Worm (Caenorhabditis elegans) whole organism, young adult: Measurements from ENCODE around the gene C16A11.5.
A peak's percentile ranks its signal among the peaks of the same experiment; 100 is the strongest.

Experiments
- B0019.2 ChIP-seq: fragments of 200-800 bp; sonication (Bioruptor generic); conservative IDR thresholded peaks from 2 replicates; pipeline ENCODE4 v1.3.6; 2022; ENCODE audit warnings: missing genetic modification reagents, missing genetic modification characterization, missing compliant biosample characterization
- B0035.1 ChIP-seq: sonication (generic microtip); optimal IDR thresholded peaks from 2 replicates; lab custom pipeline; 2016; ENCODE audit warnings: missing genetic modification characterization, mild to moderate bottlenecking, missing compliant biosample characterization, missing genotype, missing genetic modification reagents
- B0336.3 ChIP-seq: fragments of 200-800 bp; sonication (Bioruptor generic); IDR thresholded peaks from 2 replicates; pipeline ENCODE4 v1.3.6; 2022; ENCODE audit warnings: missing genetic modification characterization, missing compliant biosample characterization
- D2030.7 ChIP-seq: fragments of 200-800 bp; sonication (Bioruptor generic); IDR thresholded peaks from 2 replicates; pipeline ENCODE4 v1.3.6; 2022; ENCODE audit warnings: missing genetic modification reagents, missing genetic modification characterization, missing compliant biosample characterization
- F37B4.10 ChIP-seq: fragments of 200-800 bp; sonication (Bioruptor generic); IDR thresholded peaks from 2 replicates; pipeline ENCODE4 v1.3.6; 2022; ENCODE audit warnings: missing genetic modification characterization, missing compliant biosample characterization
- F52B5.7 ChIP-seq: sonication (generic microtip); optimal IDR thresholded peaks from 2 replicates; lab custom pipeline; 2016; ENCODE audit warnings: mild to moderate bottlenecking, missing genetic modification characterization, missing compliant biosample characterization
- F57C9.4 ChIP-seq: sonication (generic microtip); optimal IDR thresholded peaks from 2 replicates; lab custom pipeline; 2017; ENCODE audit warnings: mild to moderate bottlenecking, missing genetic modification characterization, missing compliant biosample characterization
- T07F8.4 ChIP-seq: sonication (generic microtip); optimal IDR thresholded peaks from 2 replicates; lab custom pipeline; 2016; ENCODE audit warnings: mild to moderate bottlenecking, missing genetic modification characterization, moderate library complexity, missing compliant biosample characterization
- T26A5.8 ChIP-seq: sonication (generic microtip); optimal IDR thresholded peaks from 2 replicates; lab custom pipeline; 2016; ENCODE audit warnings: missing genetic modification characterization, missing compliant biosample characterization
- Y53F4B.3 ChIP-seq: fragments of 200-800 bp; sonication (Bioruptor generic); IDR thresholded peaks from 2 replicates; pipeline ENCODE4 v1.3.6; 2022; ENCODE audit warnings: missing genetic modification reagents, missing genetic modification characterization, missing compliant biosample characterization
- Y53G8AR.9 ChIP-seq: fragments of 200-800 bp; sonication (Bioruptor generic); conservative IDR thresholded peaks from 2 replicates; pipeline ENCODE4 v1.3.6; 2022; ENCODE audit warnings: missing genetic modification reagents, missing genetic modification characterization, missing compliant biosample characterization
- atf-7 ChIP-seq: sonication (generic microtip); optimal IDR thresholded peaks from 2 replicates; lab custom pipeline; 2017; ENCODE audit warnings: mild to moderate bottlenecking, missing genetic modification characterization, missing compliant biosample characterization
- attf-6 ChIP-seq: fragments of 200-800 bp; sonication (Bioruptor generic); IDR thresholded peaks from 2 replicates; pipeline ENCODE4 v1.3.6; 2022; ENCODE audit warnings: missing genetic modification reagents, missing genetic modification characterization, missing compliant biosample characterization
- cebp-1 ChIP-seq, 2 experiments: fragments of 200-800 bp in 1 of 2; sonication (Bioruptor generic) in 1 of 2; sonication (generic microtip) in 1 of 2; IDR thresholded peaks in 1 of 2; optimal IDR thresholded peaks in 1 of 2; 2 replicates each; pipeline versions ENCODE4 v1.3.6 to Lab custom; 2017 to 2022; ENCODE audit warnings: missing compliant biosample characterization in 2 of 2, missing genetic modification characterization in 2 of 2, mild to moderate bottlenecking in 1 of 2, missing genetic modification reagents in 1 of 2, moderate library complexity in 1 of 2
- ceh-100 ChIP-seq: fragments of 200-800 bp; sonication (Bioruptor generic); IDR thresholded peaks from 2 replicates; pipeline ENCODE4 v1.3.6; 2022; ENCODE audit warnings: missing genetic modification reagents, missing genetic modification characterization, missing compliant biosample characterization
- ceh-27 ChIP-seq: fragments of 200-800 bp; sonication (Bioruptor generic); optimal IDR thresholded peaks from 2 replicates; lab custom pipeline; 2018; ENCODE audit warnings: mild to moderate bottlenecking, missing genetic modification characterization, moderate library complexity, missing compliant biosample characterization
- ceh-58 ChIP-seq: fragments of 200-800 bp; sonication (Bioruptor generic); IDR thresholded peaks from 2 replicates; pipeline ENCODE4 v1.3.6; 2022; ENCODE audit warnings: missing genetic modification characterization, missing compliant biosample characterization
- die-1 ChIP-seq: sonication (generic microtip); optimal IDR thresholded peaks from 2 replicates; lab custom pipeline; 2016; ENCODE audit warnings: missing genotype, mild to moderate bottlenecking, missing genetic modification characterization, missing compliant biosample characterization
- egrh-3 ChIP-seq: fragments of 200-800 bp; sonication (Bioruptor generic); IDR thresholded peaks from 2 replicates; pipeline ENCODE4 v1.3.6; 2022; ENCODE audit warnings: missing genetic modification reagents, missing genetic modification characterization, missing compliant biosample characterization
- fkh-3 ChIP-seq: sonication (generic microtip); optimal IDR thresholded peaks from 2 replicates; lab custom pipeline; 2016; ENCODE audit warnings: mild to moderate bottlenecking, missing genetic modification characterization, missing compliant biosample characterization
- gei-17 ChIP-seq: fragments of 200-800 bp; sonication (Bioruptor generic); optimal IDR thresholded peaks from 2 replicates; lab custom pipeline; 2018; ENCODE audit warnings: mild to moderate bottlenecking, missing genetic modification characterization, missing compliant biosample characterization
- hmg-1.2 ChIP-seq: fragments of 200-800 bp; sonication (Bioruptor generic); IDR thresholded peaks from 2 replicates; pipeline ENCODE4 v1.3.6; 2022; ENCODE audit warnings: missing genetic modification reagents, missing genetic modification characterization, missing compliant biosample characterization
- let-607 ChIP-seq, 2 experiments: fragments of 200-800 bp in 1 of 2; sonication (Bioruptor generic) in 1 of 2; sonication (generic microtip) in 1 of 2; optimal IDR thresholded peaks; 2 replicates each; lab custom pipeline; 2016 to 2018; ENCODE audit warnings: mild to moderate bottlenecking in 2 of 2, missing compliant biosample characterization in 2 of 2, missing genetic modification characterization in 2 of 2, moderate library complexity in 2 of 2, missing genotype in 1 of 2
- lir-1 ChIP-seq: fragments of 200-800 bp; sonication (Bioruptor generic); conservative IDR thresholded peaks from 2 replicates; pipeline ENCODE4 v1.3.6; 2022; ENCODE audit warnings: missing genetic modification reagents, missing genetic modification characterization, missing compliant biosample characterization
- lsl-1 ChIP-seq: fragments of 200-800 bp; sonication (Bioruptor generic); optimal IDR thresholded peaks from 2 replicates; lab custom pipeline; 2018; ENCODE audit warnings: mild to moderate bottlenecking, missing genetic modification characterization, moderate library complexity, missing compliant biosample characterization
- lsy-27 ChIP-seq: sonication (generic microtip); optimal IDR thresholded peaks from 2 replicates; lab custom pipeline; 2017; ENCODE audit warnings: missing genetic modification characterization, mild to moderate bottlenecking, missing compliant biosample characterization, antibody characterized with exemption, missing genotype, borderline replicate concordance; ENCODE audit not compliant: insufficient read depth
- mcd-1 ChIP-seq: fragments of 200-800 bp; sonication (Bioruptor generic); IDR thresholded peaks from 2 replicates; pipeline ENCODE4 v1.3.6; 2022; ENCODE audit warnings: missing genetic modification reagents, missing genetic modification characterization, missing compliant biosample characterization
- nfya-1 ChIP-seq: sonication (generic microtip); optimal IDR thresholded peaks from 2 replicates; lab custom pipeline; 2017; ENCODE audit warnings: antibody characterized with exemption, missing compliant biosample characterization, missing genetic modification characterization, borderline replicate concordance; ENCODE audit not compliant: insufficient read depth
- nfya-2 ChIP-seq: fragments of 200-800 bp; sonication (Bioruptor generic); IDR thresholded peaks from 2 replicates; pipeline ENCODE4 v1.3.6; 2022; ENCODE audit warnings: missing genetic modification reagents, missing genetic modification characterization, missing compliant biosample characterization
- nhr-179 ChIP-seq: sonication (generic microtip); optimal IDR thresholded peaks from 2 replicates; lab custom pipeline; 2016; ENCODE audit warnings: mild to moderate bottlenecking, missing genetic modification characterization, missing compliant biosample characterization
- nhr-80 ChIP-seq: sonication (generic microtip); optimal IDR thresholded peaks from 2 replicates; lab custom pipeline; 2016; ENCODE audit warnings: missing genetic modification characterization, missing compliant biosample characterization
- pha-4 ChIP-seq: fragments of 150-350 bp; sonication (generic microtip); optimal IDR thresholded peaks from 2 replicates; lab custom pipeline; 2014; ENCODE audit warnings: missing biosample characterization, missing genetic modification reagents, missing genetic modification characterization
- rcor-1 ChIP-seq: fragments of 200-800 bp; sonication (Bioruptor generic); IDR thresholded peaks from 2 replicates; pipeline ENCODE4 v1.3.6; 2022; ENCODE audit warnings: missing genetic modification reagents, missing genetic modification characterization, missing compliant biosample characterization
- rec-8 ChIP-seq, 2 experiments: sonication (generic microtip); optimal IDR thresholded peaks; 2 replicates each; lab custom pipeline; 2016; ENCODE audit warnings: mild to moderate bottlenecking in 2 of 2, missing genetic modification characterization in 2 of 2, missing genetic modification reagents in 2 of 2, missing genotype in 2 of 2, missing biosample characterization in 1 of 2, missing compliant biosample characterization in 1 of 2, moderate library complexity in 1 of 2
- sdz-38 ChIP-seq: sonication (generic microtip); optimal IDR thresholded peaks from 2 replicates; lab custom pipeline; 2016; ENCODE audit warnings: missing genotype, missing genetic modification characterization, missing compliant biosample characterization
- sptf-2 ChIP-seq: fragments of 200-800 bp; sonication (Bioruptor generic); optimal IDR thresholded peaks from 2 replicates; lab custom pipeline; 2018; ENCODE audit warnings: mild to moderate bottlenecking, missing genetic modification characterization, missing compliant biosample characterization
- unc-62 ChIP-seq: fragments of 150-350 bp; optimal IDR thresholded peaks from 2 replicates; lab custom pipeline; 2014; ENCODE audit warnings: missing biosample characterization, missing genetic modification reagents, missing genetic modification characterization
- zim-3 ChIP-seq: sonication (generic microtip); optimal IDR thresholded peaks from 2 replicates; lab custom pipeline; 2017; ENCODE audit warnings: mild to moderate bottlenecking, missing genetic modification characterization, moderate library complexity, missing compliant biosample characterization
- ztf-18 ChIP-seq: sonication (generic microtip); optimal IDR thresholded peaks from 2 replicates; lab custom pipeline; 2016; ENCODE audit warnings: missing genotype, mild to moderate bottlenecking, missing genetic modification characterization, missing compliant biosample characterization

The C16A11.5 gene

DNA sequence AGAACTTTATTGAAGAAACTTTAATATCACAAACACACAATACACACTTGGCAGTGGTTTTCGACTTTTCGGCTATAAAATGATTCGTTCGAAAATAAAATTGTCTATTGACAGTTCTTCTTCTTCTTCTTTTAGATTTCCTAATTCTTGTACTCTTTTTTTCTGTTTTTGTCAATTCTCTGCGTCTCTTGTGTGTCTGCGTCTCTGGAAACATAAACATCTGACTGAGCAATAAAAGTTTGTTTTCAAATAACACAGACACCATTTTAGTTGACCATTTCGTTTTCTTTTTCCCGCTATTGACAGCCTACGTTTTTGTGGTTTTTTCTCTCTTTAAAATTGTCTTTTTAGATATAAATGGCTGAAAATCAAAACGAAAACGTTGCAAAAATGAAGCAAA is 43.2 kb upstream of the C16A11.5 start, which contains the start of gene R03H10.1:
Gene R03H10.1, plus strand, starts transcription at position 352 of the 400 bp plus-strand sequence.
- TF ChIP-seq cebp-1 (GFP tag; IDR thresholded peaks at IDR 0.05; lab: Robert Waterston, UW) (no peak), cebp-1 (tag; optimal IDR thresholded peaks at IDR 0.05; lab: Kevin White, UChicago) (peak; percentile 20), nhr-80 (peak; percentile 21), unc-62 (no peak), lsl-1 (no peak), ztf-18 (tag; lab: Kevin White, UChicago) (no peak), die-1 (tag; lab: Kevin White, UChicago) (no peak)

DNA sequence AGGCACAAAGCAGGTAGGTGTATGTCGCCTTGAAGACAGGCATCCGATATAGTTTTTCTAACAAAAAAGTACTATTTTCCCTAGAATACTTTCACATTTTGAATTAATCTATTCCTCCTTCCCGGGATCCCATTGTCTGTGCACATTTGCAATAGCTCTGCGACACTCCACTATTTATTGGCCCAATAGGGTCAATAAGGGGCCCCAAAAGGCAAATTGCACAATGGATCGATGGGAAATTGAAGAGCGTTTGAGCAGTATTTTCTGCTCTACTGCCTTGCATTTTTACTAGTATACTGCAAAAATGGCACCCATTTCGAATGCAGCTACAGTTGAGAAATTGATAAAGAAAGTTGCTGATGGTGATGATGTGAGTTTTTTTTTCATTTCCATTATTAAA is 40.7 kb upstream of the C16A11.5 start, which contains the start of gene R03H10.11:
Gene R03H10.11, plus strand, starts transcription at position 301 of the 400 bp plus-strand sequence.
- TF ChIP-seq ceh-100 (no peak), lsl-1 (no peak), let-607 (tag; optimal IDR thresholded peaks at IDR 0.05; lab: Kevin White, UChicago) (no peak), sptf-2 (GFP tag; lab: Kevin White, UChicago) (no peak), lsy-27 (no peak), D2030.7 (GFP tag; lab: Robert Waterston, UW) (no peak)

DNA sequence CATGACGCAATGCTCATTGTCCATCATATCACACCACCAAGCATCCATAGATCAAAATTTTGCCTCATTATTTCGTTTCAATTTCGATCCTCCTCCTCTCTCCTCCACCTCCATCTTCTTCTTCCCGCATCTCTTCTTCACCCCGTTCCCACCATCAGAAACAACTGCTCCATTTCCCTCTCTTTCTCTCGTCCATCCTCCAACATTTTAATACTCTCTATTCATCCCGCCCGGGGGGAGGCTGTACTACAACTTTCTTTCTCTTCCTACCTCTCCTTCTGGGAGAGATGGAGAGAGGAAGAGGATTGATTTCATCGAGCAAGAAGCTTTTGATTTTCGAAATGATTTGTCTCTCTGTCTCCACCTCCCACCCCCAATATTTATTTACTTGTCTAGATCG is 39.1 kb upstream of the C16A11.5 start:
- no peak for TF ChIP-seq zim-3 (tag; lab: Kevin White, UChicago)
- no peak for TF ChIP-seq ceh-58 (GFP tag; lab: Robert Waterston, UW)
- TF ChIP-seq die-1 (tag; lab: Kevin White, UChicago) = no peak
- no peak for TF ChIP-seq sdz-38 (tag; lab: Kevin White, UChicago)
- no peak for TF ChIP-seq nfya-1 (tag; lab: Kevin White, UChicago)
- no peak for TF ChIP-seq mcd-1 (GFP tag; lab: Robert Waterston, UW)
- TF ChIP-seq nhr-179 (tag; lab: Kevin White, UChicago) = no peak
- no peak for TF ChIP-seq atf-7 (tag; lab: Kevin White, UChicago)
- TF ChIP-seq rcor-1 = no peak
- TF ChIP-seq hmg-1.2 (GFP tag; lab: Robert Waterston, UW) = no peak
- no peak for TF ChIP-seq Y53F4B.3 (GFP tag; lab: Robert Waterston, UW)
- TF ChIP-seq fkh-3 (tag; lab: Kevin White, UChicago) = no peak
- no peak for TF ChIP-seq rec-8 (tag; optimal IDR thresholded peaks at IDR 0.05; lab: Kevin White, UChicago)
- no peak for TF ChIP-seq egrh-3
- TF ChIP-seq lsy-27 = no peak
- TF ChIP-seq pha-4 (tag; lab: Kevin White, UChicago) = no peak
- no peak for TF ChIP-seq Y53G8AR.9 (GFP tag; lab: Robert Waterston, UW)

- TF ChIP-seq attf-6 (GFP tag; lab: Robert Waterston, UW) (no peak), F37B4.10 (GFP tag; lab: Robert Waterston, UW) (no peak), D2030.7 (GFP tag; lab: Robert Waterston, UW) (no peak), T07F8.4 (tag; lab: Kevin White, UChicago) (no peak), T26A5.8 (tag; lab: Kevin White, UChicago) (no peak), F57C9.4 (tag; lab: Kevin White, UChicago) (no peak), ceh-27 (GFP tag; lab: Kevin White, UChicago) (no peak), Y53G8AR.9 (GFP tag; lab: Robert Waterston, UW) (no peak), B0019.2 (GFP tag; lab: Robert Waterston, UW) (no peak), F52B5.7 (tag; lab: Kevin White, UChicago) (no peak), B0336.3 (GFP tag; lab: Robert Waterston, UW) (no peak), B0035.1 (tag; lab: Kevin White, UChicago) (no peak), Y53F4B.3 (GFP tag; lab: Robert Waterston, UW) (no peak), die-1 (tag; lab: Kevin White, UChicago) (no peak), nfya-2 (GFP tag; lab: Robert Waterston, UW) (no peak), lir-1 (no peak), gei-17 (GFP tag; lab: Kevin White, UChicago) (no peak), mcd-1 (GFP tag; lab: Robert Waterston, UW) (no peak)
These were observed 36.7 kb upstream of the C16A11.5 start, which contains the start of gene cpna-1 for ce11 chrII:4186364-4186763. cpna-1 (plus strand) TSS chrII:4186664.
